Worm (Caenorhabditis elegans): ENCODE results near the gene sap-140.

sap-140 gene

DNA sequence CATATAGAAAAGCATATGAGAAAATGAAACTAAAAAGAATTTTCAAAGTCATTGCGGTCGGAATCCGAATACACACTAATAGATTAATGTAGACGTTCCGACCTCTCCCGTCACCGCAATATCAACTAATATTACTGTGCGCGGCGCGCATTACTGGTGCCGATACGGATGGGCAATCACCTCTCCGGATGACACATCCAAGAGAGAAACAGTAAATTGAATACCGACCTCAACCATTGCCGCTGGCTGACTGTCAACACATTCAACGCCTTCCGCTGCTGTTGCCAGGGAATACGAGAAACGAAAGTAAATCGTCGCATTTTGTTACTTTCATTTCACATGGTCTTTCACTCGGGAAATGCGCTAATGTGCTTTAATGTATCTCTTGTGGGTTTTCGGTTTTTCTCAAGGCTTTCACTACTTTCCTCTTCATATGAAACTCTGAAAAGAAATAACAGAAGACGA lies 4.7 kb upstream of the sap-140 start (continued):
- TF ChIP-seq nhr-25 (tag; optimal IDR thresholded peaks at IDR 0.05; ENCODE audit: borderline replicate concordance, insufficient read depth) (peak; percentile 39), lin-38 (GFP tag; IDR thresholded peaks at IDR 0.05) (peak; percentile 70), gei-8 (GFP tag; optimal IDR thresholded peaks at IDR 0.05) (peak; percentile 67), attf-4 (tag; optimal IDR thresholded peaks at IDR 0.05) (no peak), fkh-10 (GFP tag; optimal IDR thresholded peaks at IDR 0.05) (no peak), jun-1 (tag; optimal IDR thresholded peaks at IDR 0.05) (no peak), fos-1 (tag; optimal IDR thresholded peaks at IDR 0.05) (no peak), saeg-2 (GFP tag; IDR thresholded peaks at IDR 0.05) (peak; percentile 46; the same call in 1 of the 2 replicates), nhr-111 (GFP tag; optimal IDR thresholded peaks at IDR 0.05) (peak; percentile 28), ztf-11 (tag; optimal IDR thresholded peaks at IDR 0.05) (no peak), ama-1 (optimal IDR thresholded peaks at IDR 0.05) (peak; percentile 93), spr-3 (GFP tag; optimal IDR thresholded peaks at IDR 0.05) (peak; percentile 58), mes-2 (tag; optimal IDR thresholded peaks at IDR 0.05; ENCODE audit: poor library complexity, severe bottlenecking) (peak; percentile 44), ceh-82 (tag; optimal IDR thresholded peaks at IDR 0.05) (no peak), Y5F2A.4 (GFP tag; optimal IDR thresholded peaks at IDR 0.05) (peak; percentile 51), ceh-20 (GFP tag; IDR thresholded peaks at IDR 0.05) (no peak), tra-1 (GFP tag; IDR thresholded peaks at IDR 0.05) (peak; percentile 52; the same call in 1 of the 2 replicates), madf-5 (GFP tag; IDR thresholded peaks at IDR 0.05) (0 out of 4 replicates have a peak, but pooled peaks of 1 of the 2 experiments have one; percentile 2), egl-43 (GFP tag; IDR thresholded peaks at IDR 0.05) (0 out of 2 replicates have a peak, but pooled peaks have one; percentile 41), F49E8.2 (tag; optimal IDR thresholded peaks at IDR 0.05; ENCODE audit: borderline replicate concordance) (peak; percentile 72), php-3 (GFP tag; IDR thresholded peaks at IDR 0.05) (0 out of 2 replicates have a peak, but pooled peaks have one; percentile 5), ces-1 (GFP tag; optimal IDR thresholded peaks at IDR 0.05) (no peak), aha-1 (tag) (peak; percentile 43), nhr-102 (tag; optimal IDR thresholded peaks at IDR 0.05) (peak; percentile 62), Y105C5A.15 (GFP tag; IDR thresholded peaks at IDR 0.05) (peak; percentile 91), lsy-2 (tag; optimal IDR thresholded peaks at IDR 0.05) (no peak), snpc-1.2 (GFP tag; IDR thresholded peaks at IDR 0.05) (no peak), ctbp-1 (GFP tag; IDR thresholded peaks at IDR 0.05) (peak; percentile 49; the same call in 1 of the 2 replicates)

- no peak for TF ChIP-seq F49E8.2 (tag; optimal IDR thresholded peaks at IDR 0.05; ENCODE audit: borderline replicate concordance)
- TF ChIP-seq pha-4 (GFP tag; IDR thresholded peaks at IDR 0.05) = peak; percentile 27; the same call in 1 of the 2 replicates
- TF ChIP-seq pha-4 (tag; optimal IDR thresholded peaks at IDR 0.05) = no peak
- TF ChIP-seq lin-39 (tag; optimal IDR thresholded peaks at IDR 0.05) = no peak
- TF ChIP-seq unc-39 (tag; optimal IDR thresholded peaks at IDR 0.05) = no peak
- no peak for TF ChIP-seq ceh-32 (tag; optimal IDR thresholded peaks at IDR 0.05; ENCODE audit: poor library complexity)
- TF ChIP-seq nhr-28 (tag; optimal IDR thresholded peaks at IDR 0.05) = no peak
- no peak for TF ChIP-seq lir-3 (tag; optimal IDR thresholded peaks at IDR 0.05)
- no peak for TF ChIP-seq zip-2 (tag; optimal IDR thresholded peaks at IDR 0.05)
- no peak for TF ChIP-seq D1046.2 (GFP tag; IDR thresholded peaks at IDR 0.05)
- TF ChIP-seq lim-7 (GFP tag; IDR thresholded peaks at IDR 0.05) = no peak
- TF ChIP-seq php-3 (GFP tag; IDR thresholded peaks at IDR 0.05) = 0 out of 2 replicates have a peak, but pooled peaks have one; percentile 5
- TF ChIP-seq duxl-1 (tag; optimal IDR thresholded peaks at IDR 0.05; ENCODE audit: poor library complexity) = no peak
- 0 out of 2 replicates have a peak, but pooled peaks have one; percentile 5 for TF ChIP-seq nhr-41 (GFP tag; IDR thresholded peaks at IDR 0.05)
- TF ChIP-seq nhr-11 (tag; optimal IDR thresholded peaks at IDR 0.05) = no peak
- no peak for TF ChIP-seq T20F7.1 (GFP tag; optimal IDR thresholded peaks at IDR 0.05)
- no peak for TF ChIP-seq R02D3.7 (tag; optimal IDR thresholded peaks at IDR 0.05)
- no peak for TF ChIP-seq ceh-62 (tag; optimal IDR thresholded peaks at IDR 0.05)
- TF ChIP-seq skn-1 (tag; optimal IDR thresholded peaks at IDR 0.05) = no peak
- peak; percentile 38; the same call in 1 of the 2 replicates for TF ChIP-seq arid-1 (GFP tag; conservative IDR thresholded peaks at IDR 0.05)
- 0 out of 2 replicates have a peak, but pooled peaks have one; percentile 16 for TF ChIP-seq ctbp-1 (GFP tag; IDR thresholded peaks at IDR 0.05)
- TF ChIP-seq dmd-8 (GFP tag; IDR thresholded peaks at IDR 0.05) = no peak
- no peak for TF ChIP-seq F44E2.7 (GFP tag; IDR thresholded peaks at IDR 0.05)
- TF ChIP-seq daf-8 (GFP tag; IDR thresholded peaks at IDR 0.05) = no peak
- TF ChIP-seq lin-15B (tag; optimal IDR thresholded peaks at IDR 0.05) = no peak
- no peak for TF ChIP-seq nhr-102 (tag; optimal IDR thresholded peaks at IDR 0.05)
- no peak for TF ChIP-seq snpc-4 (tag; optimal IDR thresholded peaks at IDR 0.05)
These were observed 3.9 kb upstream of the sap-140 start for ce11 chrIII:7495616-7496146.

Data from whole organism, L4 larva.